Worm (Caenorhabditis elegans) whole organism, L4 larva: ENCODE measurements around the gene F13E6.1.
A peak's percentile ranks its signal among the peaks of the same experiment; 100 is the strongest.

Experiments used
- D1046.2 ChIP-seq: fragments of 200-800 bp; sonication (Bioruptor generic); IDR thresholded peaks from 2 replicates; pipeline ENCODE4 v1.3.6; 2022; ENCODE audit warnings: missing genetic modification characterization, missing compliant biosample characterization
- Y105C5A.15 ChIP-seq: fragments of 200-800 bp; sonication (Bioruptor generic); IDR thresholded peaks from 2 replicates; pipeline ENCODE4 v1.3.6; 2022; ENCODE audit warnings: missing genetic modification characterization, missing compliant biosample characterization
- Y75B8A.6 ChIP-seq: fragments of 200-800 bp; sonication (Bioruptor generic); IDR thresholded peaks from 2 replicates; pipeline ENCODE4 v1.3.6; 2022; ENCODE audit warnings: missing genetic modification reagents, missing genetic modification characterization, missing compliant biosample characterization
- ZK337.2 ChIP-seq: fragments of 200-800 bp; sonication (Bioruptor generic); IDR thresholded peaks from 2 replicates; pipeline ENCODE4 v1.3.6; 2022; ENCODE audit warnings: missing genetic modification reagents, missing genetic modification characterization, missing compliant biosample characterization
- aha-1 ChIP-seq: fragments of 150-350 bp; peaks from one replicate; lab custom pipeline; 2014; ENCODE audit warnings: missing biosample characterization, missing genetic modification characterization
- arid-1 ChIP-seq: fragments of 200-800 bp; sonication (Bioruptor generic); conservative IDR thresholded peaks from 2 replicates; pipeline ENCODE4 v1.3.6; 2022; ENCODE audit warnings: missing genetic modification reagents, missing genetic modification characterization, missing compliant biosample characterization
- ceh-62 ChIP-seq: sonication (generic microtip); optimal IDR thresholded peaks from 2 replicates; lab custom pipeline; 2017; ENCODE audit warnings: missing biosample characterization, missing genetic modification characterization
- cey-2 ChIP-seq: sonication (generic microtip); optimal IDR thresholded peaks from 3 replicates; lab custom pipeline; 2017; ENCODE audit warnings: missing genetic modification characterization, mild to moderate bottlenecking, missing compliant biosample characterization, antibody characterized with exemption, borderline replicate concordance; ENCODE audit not compliant: insufficient read depth
- daf-16 ChIP-seq, 3 experiments: sonication (generic microtip); optimal IDR thresholded peaks; 2 replicates each; lab custom pipeline; 2016 to 2017; ENCODE audit warnings: missing genetic modification characterization in 3 of 3, missing genetic modification reagents in 3 of 3, mild to moderate bottlenecking in 2 of 3, missing compliant biosample characterization in 2 of 3, missing biosample characterization in 1 of 3, moderate library complexity in 1 of 3
- daf-19 ChIP-seq: fragments of 200-800 bp; sonication (Bioruptor generic); conservative IDR thresholded peaks from 2 replicates; pipeline ENCODE4 v1.3.6; 2022; ENCODE audit warnings: missing genetic modification characterization, missing compliant biosample characterization
- dmd-6 ChIP-seq: fragments of 200-800 bp; sonication (Bioruptor generic); IDR thresholded peaks from 2 replicates; pipeline ENCODE4 v1.3.6; 2022; ENCODE audit warnings: missing genetic modification reagents, missing genetic modification characterization, missing compliant biosample characterization
- dmd-8 ChIP-seq: fragments of 200-800 bp; sonication (Bioruptor generic); IDR thresholded peaks from 2 replicates; pipeline ENCODE4 v1.3.6; 2022; ENCODE audit warnings: missing genetic modification characterization, missing compliant biosample characterization
- dpl-1 ChIP-seq: fragments of 150-350 bp; optimal IDR thresholded peaks from 2 replicates; lab custom pipeline; 2014; ENCODE audit warnings: missing biosample characterization, missing genetic modification reagents, missing genetic modification characterization
- dve-1 ChIP-seq: sonication (generic microtip); optimal IDR thresholded peaks from 2 replicates; lab custom pipeline; 2017; ENCODE audit warnings: antibody characterized with exemption, mild to moderate bottlenecking, missing genetic modification characterization, missing compliant biosample characterization; ENCODE audit not compliant: insufficient read depth
- fkh-10 ChIP-seq: fragments of 150-350 bp; optimal IDR thresholded peaks from 2 replicates; lab custom pipeline; 2014; ENCODE audit warnings: missing biosample characterization, missing genetic modification reagents, missing genetic modification characterization
- hlh-11 ChIP-seq: fragments of 200-800 bp; sonication (Bioruptor generic); optimal IDR thresholded peaks from 2 replicates; lab custom pipeline; 2018; ENCODE audit warnings: mild to moderate bottlenecking, missing genetic modification characterization, missing compliant biosample characterization
- jun-1 ChIP-seq: fragments of 150-350 bp; optimal IDR thresholded peaks from 2 replicates; lab custom pipeline; 2014; ENCODE audit warnings: missing biosample characterization, missing genetic modification reagents, missing genetic modification characterization
- lin-15B ChIP-seq: fragments of 150-350 bp; sonication (generic microtip); optimal IDR thresholded peaks from 3 replicates; lab custom pipeline; 2014; ENCODE audit warnings: missing biosample characterization, missing genetic modification characterization
- lsy-2 ChIP-seq, 2 experiments: fragments of 150-350 bp in 1 of 2; sonication (generic microtip) in 1 of 2; optimal IDR thresholded peaks; 2 replicates each; lab custom pipeline; 2014 to 2017; ENCODE audit warnings: missing biosample characterization in 2 of 2, missing genetic modification characterization in 2 of 2
- madf-5 ChIP-seq, 2 experiments: fragments of 200-800 bp; sonication (Bioruptor generic); IDR thresholded peaks; 2 replicates each; pipeline ENCODE4 v1.3.6; 2022; ENCODE audit warnings: missing compliant biosample characterization in 2 of 2, missing genetic modification characterization in 2 of 2
- mep-1 ChIP-seq: fragments of 150-350 bp; sonication (generic microtip); optimal IDR thresholded peaks from 3 replicates; lab custom pipeline; 2014; ENCODE audit warnings: missing biosample characterization, missing genetic modification characterization
- mxl-2 ChIP-seq: fragments of 200-800 bp; sonication (Bioruptor generic); conservative IDR thresholded peaks from 2 replicates; pipeline ENCODE4 v1.3.6; 2022; ENCODE audit warnings: missing genetic modification reagents, missing genetic modification characterization, missing compliant biosample characterization
- nhr-10 ChIP-seq: fragments of 150-350 bp; optimal IDR thresholded peaks from 2 replicates; lab custom pipeline; 2014; ENCODE audit warnings: missing biosample characterization, missing genetic modification characterization
- nhr-111 ChIP-seq: fragments of 200-800 bp; sonication (Bioruptor generic); optimal IDR thresholded peaks from 2 replicates; lab custom pipeline; 2018; ENCODE audit warnings: mild to moderate bottlenecking, missing genetic modification characterization, missing compliant biosample characterization
- nhr-25 ChIP-seq: sonication (generic microtip); optimal IDR thresholded peaks from 2 replicates; lab custom pipeline; 2017; ENCODE audit warnings: missing genetic modification characterization, mild to moderate bottlenecking, missing compliant biosample characterization, antibody characterized with exemption, moderate library complexity, borderline replicate concordance; ENCODE audit not compliant: insufficient read depth
- nhr-28 ChIP-seq: fragments of 150-350 bp; optimal IDR thresholded peaks from 2 replicates; lab custom pipeline; 2014; ENCODE audit warnings: missing biosample characterization, missing genetic modification characterization
- nhr-42 ChIP-seq: fragments of 200-800 bp; sonication (Bioruptor generic); IDR thresholded peaks from 2 replicates; pipeline ENCODE4 v1.3.6; 2022; ENCODE audit warnings: missing genetic modification characterization, missing compliant biosample characterization
- nhr-76 ChIP-seq: fragments of 150-350 bp; optimal IDR thresholded peaks from 2 replicates; lab custom pipeline; 2014; ENCODE audit warnings: missing biosample characterization, missing genetic modification characterization
- skn-1 ChIP-seq: fragments of 150-350 bp; optimal IDR thresholded peaks from 2 replicates; lab custom pipeline; 2014; ENCODE audit warnings: missing biosample characterization, missing genetic modification characterization
- snpc-1.2 ChIP-seq: fragments of 200-800 bp; sonication (Bioruptor generic); IDR thresholded peaks from 2 replicates; pipeline ENCODE4 v1.3.6; 2022; ENCODE audit warnings: missing genetic modification reagents, missing genetic modification characterization, missing compliant biosample characterization
- tag-97 ChIP-seq: fragments of 200-800 bp; sonication (Bioruptor generic); IDR thresholded peaks from 2 replicates; pipeline ENCODE4 v1.3.6; 2022; ENCODE audit warnings: missing genetic modification characterization, missing compliant biosample characterization
- unc-39 ChIP-seq: sonication (generic microtip); optimal IDR thresholded peaks from 2 replicates; lab custom pipeline; 2017; ENCODE audit warnings: missing biosample characterization, missing genetic modification characterization
- unc-62 ChIP-seq, 3 experiments: fragments of 150-350 bp in 1 of 3; sonication (generic microtip); optimal IDR thresholded peaks in 2 of 3; peaks in 1 of 3; 1 replicate in 1 of 3; 2 replicates in 2 of 3; lab custom pipeline; 2014 to 2017; ENCODE audit warnings: missing biosample characterization in 3 of 3, missing genetic modification characterization in 3 of 3, missing genetic modification reagents in 3 of 3, missing genotype in 1 of 3
- vab-7 ChIP-seq: fragments of 200-800 bp; sonication (Bioruptor generic); IDR thresholded peaks from 2 replicates; pipeline ENCODE4 v1.3.6; 2022; ENCODE audit warnings: missing genetic modification reagents, missing genetic modification characterization, missing compliant biosample characterization
- zag-1 ChIP-seq: fragments of 150-350 bp; optimal IDR thresholded peaks from 2 replicates; lab custom pipeline; 2014; ENCODE audit warnings: missing biosample characterization, missing genetic modification characterization
- zfp-3 ChIP-seq: fragments of 200-800 bp; sonication (Bioruptor generic); conservative IDR thresholded peaks from 2 replicates; pipeline ENCODE4 v1.3.6; 2022; ENCODE audit warnings: missing genetic modification reagents, missing genetic modification characterization, missing compliant biosample characterization
- ztf-7 ChIP-seq: fragments of 150-350 bp; optimal IDR thresholded peaks from 2 replicates; lab custom pipeline; 2014; ENCODE audit warnings: missing biosample characterization, missing genetic modification characterization

F13E6.1 gene

ce11 chrX:10647590-10648105 is 29.3 kb downstream of the F13E6.1 start:
- TF ChIP-seq hlh-11 (peak; percentile 44), daf-16 (GFP tag; optimal IDR thresholded peaks at IDR 0.05; lab: Kevin White, UChicago) (no peak), daf-16 (tag; optimal IDR thresholded peaks at IDR 0.05; lab: Kevin White, UChicago) (no peak), cey-2 (tag; lab: Kevin White, UChicago) (no peak), fkh-10 (GFP tag; lab: Kevin White, UChicago) (no peak), skn-1 (tag; lab: Kevin White, UChicago) (no peak), jun-1 (tag; lab: Kevin White, UChicago) (no peak), daf-19 (GFP tag; lab: Robert Waterston, UW) (no peak), madf-5 (GFP tag; IDR thresholded peaks at IDR 0.05; lab: Robert Waterston, UW) (no peak), ceh-62 (no peak), dpl-1 (GFP tag; lab: Kevin White, UChicago) (no peak), unc-62 (GFP tag; optimal IDR thresholded peaks at IDR 0.05 in 1 of 2; lab: Kevin White, UChicago) (peak in 1 of 2 experiments; percentile 85), unc-62 (tag; optimal IDR thresholded peaks at IDR 0.05; lab: Kevin White, UChicago) (no peak), snpc-1.2 (GFP tag; lab: Robert Waterston, UW) (no peak), ztf-7 (no peak), nhr-28 (tag; lab: Kevin White, UChicago) (peak; percentile 10), nhr-25 (tag; lab: Kevin White, UChicago) (peak; percentile 18), mep-1 (tag; lab: Kevin White, UChicago) (peak; percentile 12)

- TF ChIP-seq dve-1 (peak; percentile 25), hlh-11 (peak; percentile 44), zfp-3 (GFP tag; lab: Robert Waterston, UW) (no peak), ZK337.2 (GFP tag; lab: Robert Waterston, UW) (no peak), vab-7 (GFP tag; lab: Robert Waterston, UW) (no peak), Y75B8A.6 (GFP tag; lab: Robert Waterston, UW) (no peak), D1046.2 (GFP tag; lab: Robert Waterston, UW) (no peak), unc-62 (GFP tag; optimal IDR thresholded peaks at IDR 0.05 in 1 of 2; lab: Kevin White, UChicago) (no peak), unc-62 (tag; optimal IDR thresholded peaks at IDR 0.05; lab: Kevin White, UChicago) (no peak), fkh-10 (GFP tag; lab: Kevin White, UChicago) (no peak), arid-1 (no peak), madf-5 (GFP tag; IDR thresholded peaks at IDR 0.05; lab: Robert Waterston, UW) (no peak), nhr-28 (tag; lab: Kevin White, UChicago) (peak; percentile 52), aha-1 (no peak), tag-97 (0 out of 2 replicates have a peak, but pooled peaks have one; percentile 60), nhr-111 (GFP tag; lab: Kevin White, UChicago) (no peak), nhr-10 (tag; lab: Kevin White, UChicago) (no peak), lin-15B (tag; lab: Kevin White, UChicago) (no peak), unc-39 (tag; lab: Kevin White, UChicago) (no peak), mxl-2 (GFP tag; lab: Robert Waterston, UW) (no peak), dmd-8 (GFP tag; lab: Robert Waterston, UW) (no peak), snpc-1.2 (GFP tag; lab: Robert Waterston, UW) (no peak), zag-1 (no peak), lsy-2 (tag; optimal IDR thresholded peaks at IDR 0.05; lab: Kevin White, UChicago) (no peak), nhr-42 (GFP tag; lab: Robert Waterston, UW) (no peak), dpl-1 (GFP tag; lab: Kevin White, UChicago) (no peak), dmd-6 (GFP tag; lab: Robert Waterston, UW) (peak; percentile 23; the same call in 1 of the 2 replicates), Y105C5A.15 (GFP tag; lab: Robert Waterston, UW) (no peak), nhr-76 (tag; lab: Kevin White, UChicago) (no peak)
Observed at ce11 chrX:10645148-10645547, 31.8 kb downstream of the F13E6.1 start.
